Worm (Caenorhabditis elegans) whole organism, L2 larva: ENCODE results near the gene C44B11.6.

Experiments used
- fos-1 ChIP-seq: fragments of 150-350 bp; optimal IDR thresholded peaks from 2 replicates; lab custom pipeline; 2014; ENCODE audit warnings: missing biosample characterization, missing genetic modification characterization
- lin-11 ChIP-seq: fragments of 150-350 bp; sonication (generic microtip); optimal IDR thresholded peaks from 2 replicates; lab custom pipeline; 2014; ENCODE audit warnings: missing biosample characterization, missing genetic modification characterization, inconsistent platforms, mixed read lengths
- lin-13 ChIP-seq: fragments of 150-350 bp; optimal IDR thresholded peaks from 2 replicates; lab custom pipeline; 2014; ENCODE audit warnings: missing biosample characterization, missing genetic modification reagents, missing genetic modification characterization
- nhr-11 ChIP-seq: fragments of 150-350 bp; optimal IDR thresholded peaks from 2 replicates; lab custom pipeline; 2014; ENCODE audit warnings: missing biosample characterization, missing genetic modification characterization
- nhr-25 ChIP-seq: fragments of 150-350 bp; sonication (generic microtip); optimal IDR thresholded peaks from 3 replicates; lab custom pipeline; 2014; ENCODE audit warnings: missing biosample characterization, missing genetic modification characterization
- nhr-77 ChIP-seq: fragments of 150-350 bp; optimal IDR thresholded peaks from 2 replicates; lab custom pipeline; 2014; ENCODE audit warnings: missing biosample characterization, missing genetic modification characterization
- sem-4 ChIP-seq: fragments of 150-350 bp; optimal IDR thresholded peaks from 2 replicates; lab custom pipeline; 2014; ENCODE audit warnings: missing biosample characterization, missing genetic modification reagents, missing genetic modification characterization
- snpc-4 ChIP-seq: fragments of 150-350 bp; optimal IDR thresholded peaks from 2 replicates; lab custom pipeline; 2014; ENCODE audit warnings: missing biosample characterization, missing genetic modification characterization
- ztf-11 ChIP-seq: sonication (generic microtip); optimal IDR thresholded peaks from 2 replicates; lab custom pipeline; 2017; ENCODE audit warnings: missing biosample characterization, missing genetic modification characterization

DNA sequence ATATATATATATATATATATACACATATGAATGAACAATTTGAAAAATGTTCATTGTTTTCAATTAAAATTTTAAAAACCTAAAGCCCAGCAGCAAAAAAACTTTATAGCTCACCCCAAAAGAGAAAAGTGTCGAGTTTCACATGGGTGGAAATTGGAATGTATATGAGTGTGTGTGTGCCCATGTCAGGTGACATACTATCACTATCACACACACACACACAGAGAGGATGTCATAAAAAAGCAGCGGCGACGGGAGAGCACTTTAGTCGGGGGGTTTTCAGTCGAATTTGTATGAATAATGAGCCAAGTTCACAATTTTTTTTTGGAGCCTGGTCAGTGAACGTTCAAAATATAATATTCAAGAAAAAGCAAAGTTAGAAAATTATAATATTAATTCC, 33.0 kb upstream of the C44B11.6 start:
- TF ChIP-seq lin-13 (GFP tag; lab: Kevin White, UChicago) (no peak), lin-11 (tag; lab: Kevin White, UChicago) (no peak), ztf-11 (tag; lab: Kevin White, UChicago) (no peak), fos-1 (tag; lab: Kevin White, UChicago) (peak; percentile 69), nhr-11 (tag; lab: Kevin White, UChicago) (no peak), nhr-77 (tag; lab: Kevin White, UChicago) (no peak), sem-4 (tag; lab: Kevin White, UChicago) (no peak), nhr-25 (no peak), snpc-4 (tag; lab: Kevin White, UChicago) (no peak)
